Worm (Caenorhabditis elegans) whole organism, L2 larva: ENCODE measurements around the gene Y9C9A.13.

Source experiments
- C34F6.9 ChIP-seq: fragments of 150-350 bp; optimal IDR thresholded peaks from 2 replicates; lab custom pipeline; 2014; ENCODE audit warnings: missing biosample characterization, missing genetic modification characterization
- F13H6.1 ChIP-seq: sonication (generic microtip); optimal IDR thresholded peaks from 2 replicates; lab custom pipeline; 2016; ENCODE audit warnings: missing genetic modification characterization, missing compliant biosample characterization
- R02D3.7 ChIP-seq: fragments of 150-350 bp; optimal IDR thresholded peaks from 2 replicates; lab custom pipeline; 2014; ENCODE audit warnings: missing biosample characterization, missing genetic modification characterization
- Y55F3AM.14 ChIP-seq: fragments of 200-800 bp; sonication (Bioruptor generic); optimal IDR thresholded peaks from 2 replicates; lab custom pipeline; 2018; ENCODE audit warnings: mild to moderate bottlenecking, missing genetic modification characterization, missing compliant biosample characterization
- ZK546.5 ChIP-seq: sonication (generic microtip); optimal IDR thresholded peaks from 2 replicates; lab custom pipeline; 2017; ENCODE audit warnings: missing biosample characterization, missing genetic modification characterization
- alr-1 ChIP-seq: fragments of 150-350 bp; optimal IDR thresholded peaks from 2 replicates; lab custom pipeline; 2014; ENCODE audit warnings: missing biosample characterization, missing genetic modification characterization
- aly-2 ChIP-seq: fragments of 150-350 bp; optimal IDR thresholded peaks from 2 replicates; lab custom pipeline; 2014; ENCODE audit warnings: missing biosample characterization, missing genetic modification characterization
- crh-2 ChIP-seq: sonication (generic microtip); optimal IDR thresholded peaks from 2 replicates; lab custom pipeline; 2017; ENCODE audit warnings: missing biosample characterization, missing genetic modification characterization
- dmd-4 ChIP-seq: sonication (generic microtip); optimal IDR thresholded peaks from 2 replicates; lab custom pipeline; 2017; ENCODE audit warnings: missing biosample characterization, missing genetic modification characterization
- egl-27 ChIP-seq: sonication (generic microtip); optimal IDR thresholded peaks from 3 replicates; lab custom pipeline; 2017; ENCODE audit warnings: missing biosample characterization, missing genetic modification reagents, missing genetic modification characterization
- fos-1 ChIP-seq: fragments of 150-350 bp; optimal IDR thresholded peaks from 2 replicates; lab custom pipeline; 2014; ENCODE audit warnings: missing biosample characterization, missing genetic modification characterization
- gmeb-1 ChIP-seq: fragments of 150-350 bp; optimal IDR thresholded peaks from 2 replicates; lab custom pipeline; 2014; ENCODE audit warnings: missing biosample characterization, missing genetic modification characterization
- lin-13 ChIP-seq: fragments of 150-350 bp; optimal IDR thresholded peaks from 2 replicates; lab custom pipeline; 2014; ENCODE audit warnings: missing biosample characterization, missing genetic modification reagents, missing genetic modification characterization
- lin-39 ChIP-seq: fragments of 150-350 bp; optimal IDR thresholded peaks from 2 replicates; lab custom pipeline; 2014; ENCODE audit warnings: missing biosample characterization, missing genetic modification reagents, missing genetic modification characterization
- lsy-2 ChIP-seq, 2 experiments: fragments of 150-350 bp in 1 of 2; sonication (generic microtip) in 1 of 2; optimal IDR thresholded peaks; 2 replicates each; lab custom pipeline; 2014 to 2017; ENCODE audit warnings: missing biosample characterization in 2 of 2, missing genetic modification characterization in 2 of 2
- mbf-1 ChIP-seq: sonication (generic microtip); optimal IDR thresholded peaks from 2 replicates; lab custom pipeline; 2017; ENCODE audit warnings: missing biosample characterization, missing genetic modification characterization
- mdl-1 ChIP-seq, 2 experiments: fragments of 150-350 bp in 1 of 2; sonication (generic microtip) in 1 of 2; optimal IDR thresholded peaks; 2 replicates each; lab custom pipeline; 2017; ENCODE audit warnings: missing biosample characterization in 2 of 2, missing genetic modification characterization in 2 of 2
- nhr-11 ChIP-seq: fragments of 150-350 bp; optimal IDR thresholded peaks from 2 replicates; lab custom pipeline; 2014; ENCODE audit warnings: missing biosample characterization, missing genetic modification characterization
- nhr-12 ChIP-seq: fragments of 150-350 bp; optimal IDR thresholded peaks from 2 replicates; lab custom pipeline; 2014; ENCODE audit warnings: missing biosample characterization, missing genetic modification characterization
- nhr-23 ChIP-seq: fragments of 150-350 bp; optimal IDR thresholded peaks from 2 replicates; lab custom pipeline; 2014; ENCODE audit warnings: missing biosample characterization, missing genetic modification reagents, missing genetic modification characterization
- nhr-25 ChIP-seq: fragments of 150-350 bp; sonication (generic microtip); optimal IDR thresholded peaks from 3 replicates; lab custom pipeline; 2014; ENCODE audit warnings: missing biosample characterization, missing genetic modification characterization
- nhr-6 ChIP-seq: fragments of 150-350 bp; optimal IDR thresholded peaks from 2 replicates; lab custom pipeline; 2014; ENCODE audit warnings: missing biosample characterization, missing genetic modification characterization
- peb-1 ChIP-seq: fragments of 150-350 bp; optimal IDR thresholded peaks from 2 replicates; lab custom pipeline; 2014; ENCODE audit warnings: missing biosample characterization, missing genetic modification characterization
- skn-1 ChIP-seq: sonication (generic microtip); optimal IDR thresholded peaks from 2 replicates; lab custom pipeline; 2017; ENCODE audit warnings: missing biosample characterization, missing genetic modification characterization
- sma-3 ChIP-seq: sonication (generic microtip); optimal IDR thresholded peaks from 2 replicates; lab custom pipeline; 2016; ENCODE audit warnings: missing genetic modification reagents, missing genetic modification characterization, missing compliant biosample characterization
- sma-9 ChIP-seq, 2 experiments: fragments of 150-350 bp in 1 of 2; sonication (generic microtip) in 1 of 2; optimal IDR thresholded peaks; 2 replicates each; lab custom pipeline; 2014 to 2016; ENCODE audit warnings: missing genetic modification characterization in 2 of 2, mild to moderate bottlenecking in 1 of 2, missing biosample characterization in 1 of 2, missing compliant biosample characterization in 1 of 2, missing genetic modification reagents in 1 of 2, moderate library complexity in 1 of 2
- snpc-4 ChIP-seq: fragments of 150-350 bp; optimal IDR thresholded peaks from 2 replicates; lab custom pipeline; 2014; ENCODE audit warnings: missing biosample characterization, missing genetic modification characterization
- unc-39 ChIP-seq: fragments of 150-350 bp; optimal IDR thresholded peaks from 2 replicates; lab custom pipeline; 2014; ENCODE audit warnings: missing biosample characterization, missing genetic modification characterization
- zag-1 ChIP-seq: fragments of 150-350 bp; optimal IDR thresholded peaks from 2 replicates; lab custom pipeline; 2014; ENCODE audit warnings: missing biosample characterization, missing genetic modification characterization
- ztf-1 ChIP-seq: fragments of 200-800 bp; sonication (Bioruptor generic); conservative IDR thresholded peaks from 2 replicates; pipeline ENCODE4 v1.3.6; 2022; ENCODE audit warnings: missing genetic modification characterization, missing compliant biosample characterization

Gene Y9C9A.13

ce11 chrIV:4981027-4981426, 11.7 kb upstream of the Y9C9A.13 start, which contains the start of gene srz-24:
Gene srz-24, minus strand, starts transcription at chrIV:4981127.
- TF ChIP-seq Y55F3AM.14 (GFP tag; lab: Kevin White, UChicago) = no peak
- TF ChIP-seq peb-1 = no peak
- no peak for TF ChIP-seq nhr-23 (tag; lab: Kevin White, UChicago)
- TF ChIP-seq F13H6.1 (tag; lab: Kevin White, UChicago) = no peak
- no peak for TF ChIP-seq fos-1 (tag; lab: Kevin White, UChicago)
- TF ChIP-seq ztf-1 (GFP tag; lab: Robert Waterston, UW) = no peak
- TF ChIP-seq nhr-6 (tag; lab: Kevin White, UChicago) = no peak
- no peak for TF ChIP-seq egl-27
- TF ChIP-seq C34F6.9 (tag; lab: Kevin White, UChicago) = no peak
- no peak for TF ChIP-seq nhr-25 (tag; lab: Kevin White, UChicago)
- no peak for TF ChIP-seq dmd-4 (tag; lab: Kevin White, UChicago)
- TF ChIP-seq nhr-11 (tag; lab: Kevin White, UChicago) = no peak
- no peak for TF ChIP-seq nhr-12 (tag; lab: Kevin White, UChicago)
- no peak for TF ChIP-seq mbf-1 (tag; lab: Kevin White, UChicago)
- no peak for TF ChIP-seq lin-39 (tag; lab: Kevin White, UChicago)
- no peak for TF ChIP-seq lsy-2 (tag; optimal IDR thresholded peaks at IDR 0.05; lab: Kevin White, UChicago)
- TF ChIP-seq gmeb-1 = no peak

ce11 chrIV:4977176-4977693, 7.9 kb upstream of the Y9C9A.13 start, which contains the start of gene E03H12.5:
Gene E03H12.5, plus strand, starts transcription at chrIV:4977226.
- no peak for TF ChIP-seq skn-1 (tag; lab: Kevin White, UChicago)
- TF ChIP-seq fos-1 (tag; lab: Kevin White, UChicago) = no peak
- TF ChIP-seq sma-3 (GFP tag; lab: Kevin White, UChicago) = no peak
- TF ChIP-seq aly-2 (tag; lab: Kevin White, UChicago) = no peak
- TF ChIP-seq lin-39 (tag; lab: Kevin White, UChicago) = no peak
- no peak for TF ChIP-seq alr-1 (tag; lab: Kevin White, UChicago)
- no peak for TF ChIP-seq Y55F3AM.14 (GFP tag; lab: Kevin White, UChicago)
- TF ChIP-seq egl-27 = no peak
- TF ChIP-seq mdl-1 (tag; optimal IDR thresholded peaks at IDR 0.05; lab: Kevin White, UChicago) = no peak
- no peak for TF ChIP-seq ZK546.5 (tag; lab: Kevin White, UChicago)
- no peak for TF ChIP-seq crh-2 (tag; lab: Kevin White, UChicago)
- no peak for TF ChIP-seq zag-1 (tag; lab: Kevin White, UChicago)
- TF ChIP-seq unc-39 (tag; lab: Kevin White, UChicago) = no peak
- no peak for TF ChIP-seq nhr-12 (tag; lab: Kevin White, UChicago)
- no peak for TF ChIP-seq snpc-4 (tag; lab: Kevin White, UChicago)
- TF ChIP-seq lin-13 (GFP tag; lab: Kevin White, UChicago) = no peak
- no peak for TF ChIP-seq sma-9 (GFP tag; optimal IDR thresholded peaks at IDR 0.05; lab: Kevin White, UChicago)
- no peak for TF ChIP-seq sma-9 (tag; optimal IDR thresholded peaks at IDR 0.05; lab: Kevin White, UChicago)
- TF ChIP-seq mbf-1 (tag; lab: Kevin White, UChicago) = no peak
- no peak for TF ChIP-seq lsy-2 (tag; optimal IDR thresholded peaks at IDR 0.05; lab: Kevin White, UChicago)
- TF ChIP-seq, all 48 proteins: peak for 0

ce11 chrIV:4975995-4976394, 6.7 kb upstream of the Y9C9A.13 start, which contains the start of gene Y9C9A.16:
Gene Y9C9A.16, minus strand, starts transcription at chrIV:4976125.
- no peak for TF ChIP-seq lsy-2 (tag; optimal IDR thresholded peaks at IDR 0.05; lab: Kevin White, UChicago)

- TF ChIP-seq unc-39 (tag; lab: Kevin White, UChicago) (no peak), fos-1 (tag; lab: Kevin White, UChicago) (no peak), Y55F3AM.14 (GFP tag; lab: Kevin White, UChicago) (no peak), nhr-11 (tag; lab: Kevin White, UChicago) (no peak)
Observed at ce11 chrIV:4963834-4964233, 5.5 kb downstream of the Y9C9A.13 start, which contains the start of gene txt-3. Gene txt-3, plus strand, starts transcription at chrIV:4963958.

ce11 chrIV:4960623-4961022, 8.7 kb downstream of the Y9C9A.13 start, which contains the start of gene str-164:
Gene str-164, plus strand, starts transcription at chrIV:4960735.
- TF ChIP-seq nhr-12 (tag; lab: Kevin White, UChicago) = no peak
- TF ChIP-seq alr-1 (tag; lab: Kevin White, UChicago) = no peak
- no peak for TF ChIP-seq lsy-2 (tag; optimal IDR thresholded peaks at IDR 0.05; lab: Kevin White, UChicago)
- TF ChIP-seq C34F6.9 (tag; lab: Kevin White, UChicago) = no peak
- TF ChIP-seq sma-9 (GFP tag; optimal IDR thresholded peaks at IDR 0.05; lab: Kevin White, UChicago) = no peak
- TF ChIP-seq sma-9 (tag; optimal IDR thresholded peaks at IDR 0.05; lab: Kevin White, UChicago) = no peak
- no peak for TF ChIP-seq gmeb-1
- no peak for TF ChIP-seq peb-1
- TF ChIP-seq R02D3.7 (tag; lab: Kevin White, UChicago) = no peak
- TF ChIP-seq nhr-25 (tag; lab: Kevin White, UChicago) = no peak
- TF ChIP-seq crh-2 (tag; lab: Kevin White, UChicago) = no peak
